Worm (Caenorhabditis elegans): ENCODE measurements around the gene F23D12.11.

ce11 chrX:14444701-14445100 is 20.1 kb upstream of the F23D12.11 start, which contains the start of gene F23D12.4:
- TF ChIP-seq flt-1 (GFP tag; IDR thresholded peaks at IDR 0.05) = no peak
- TF ChIP-seq hnd-1 (tag; optimal IDR thresholded peaks at IDR 0.05) = no peak
- no peak for TF ChIP-seq pes-1 (GFP tag; IDR thresholded peaks at IDR 0.05)
- TF ChIP-seq ama-1 (optimal IDR thresholded peaks at IDR 0.05) = no peak

All from whole organism, early embryonic.